Fruit fly (Drosophila melanogaster): ENCODE data around the gene CG14556.

Gene CG14556

DNA sequence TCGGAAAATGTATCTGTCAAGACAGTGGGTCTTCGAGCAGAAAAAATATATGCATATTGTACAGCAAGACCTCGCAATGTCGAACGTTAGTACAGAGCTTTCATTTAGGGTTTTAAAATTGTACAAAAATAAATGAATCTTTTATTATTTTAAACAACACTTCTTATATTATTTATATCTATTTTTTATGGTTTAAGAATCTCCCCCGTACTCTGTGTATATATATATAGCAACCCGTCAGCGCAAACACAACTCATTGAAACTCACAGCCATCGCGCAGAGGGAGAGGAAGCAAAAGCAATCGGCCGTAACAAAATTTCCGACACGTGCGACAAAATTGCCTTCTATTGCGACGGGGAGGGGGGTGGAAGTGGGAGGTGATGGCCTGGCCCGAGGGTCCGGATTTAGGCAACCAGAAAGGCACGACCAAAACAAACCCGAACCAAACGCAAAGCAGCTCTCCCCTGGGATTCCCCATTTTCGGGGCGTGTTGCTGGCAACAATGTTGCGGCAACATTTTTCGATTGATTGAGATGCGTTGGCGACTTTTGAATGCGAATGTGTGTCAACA is 20.4 kb upstream of the CG14556 start (continued):
- TF ChIP-seq CG9817 (tag; optimal IDR thresholded peaks at IDR 0.05), result peak; percentile 47
- TF ChIP-seq CG14050 (GFP tag; IDR thresholded peaks at IDR 0.05), result peak; percentile 73
- TF ChIP-seq kni (GFP tag; optimal IDR thresholded peaks at IDR 0.05), result peak; percentile 11
- TF ChIP-seq CG15601 (tag; optimal IDR thresholded peaks at IDR 0.05), result no peak
- TF ChIP-seq CrebB (tag; optimal IDR thresholded peaks at IDR 0.05), result no peak
- TF ChIP-seq CG15073 (GFP tag; optimal IDR thresholded peaks at IDR 0.05), result no peak
- TF ChIP-seq Bteb2 (GFP tag; optimal IDR thresholded peaks at IDR 0.05), result no peak
- no peak for TF ChIP-seq dmrt11E (tag; optimal IDR thresholded peaks at IDR 0.05)
- TF ChIP-seq Hr51 (GFP tag; optimal IDR thresholded peaks at IDR 0.05), result peak in 1 of 2 experiments; percentile 62
- TF ChIP-seq CG9876 (GFP tag; optimal IDR thresholded peaks at IDR 0.05), result no peak
- TF ChIP-seq Dad (GFP tag; optimal IDR thresholded peaks at IDR 0.05), result no peak
- TF ChIP-seq CG10209 (GFP tag; optimal IDR thresholded peaks at IDR 0.05), result peak; percentile 52
- TF ChIP-seq tgo (GFP tag; IDR thresholded peaks at IDR 0.05), result peak; percentile 86
- no peak for TF ChIP-seq CG7745 (tag; optimal IDR thresholded peaks at IDR 0.05)
- TF ChIP-seq dati (GFP tag; IDR thresholded peaks at IDR 0.05), result 0 out of 2 replicates have a peak, but pooled peaks have one; percentile 26
- TF ChIP-seq Opbp (GFP tag; IDR thresholded peaks at IDR 0.05; ENCODE audit: partially characterized antibody), result no peak
- no peak for TF ChIP-seq BEAF-32 (GFP tag; optimal IDR thresholded peaks at IDR 0.05)
- TF ChIP-seq CG18599 (GFP tag; optimal IDR thresholded peaks at IDR 0.05), result peak; percentile 90
- peak; percentile 30 for TF ChIP-seq CG18476 (GFP tag; optimal IDR thresholded peaks at IDR 0.05)
- no peak for TF ChIP-seq CG13123 (GFP tag; optimal IDR thresholded peaks at IDR 0.05)
- no peak; the same call in 1 of the 2 replicates for TF ChIP-seq dan (GFP tag; IDR thresholded peaks at IDR 0.05)
- no peak for TF ChIP-seq CG2875 (GFP tag; optimal IDR thresholded peaks at IDR 0.05)
- TF ChIP-seq Deaf1 (tag; optimal IDR thresholded peaks at IDR 0.05), result peak; percentile 57
- TF ChIP-seq NFAT (GFP tag; IDR thresholded peaks at IDR 0.05), result peak; percentile 66
- peak; percentile 45; the same call in 1 of the 2 replicates for TF ChIP-seq seq (GFP tag; IDR thresholded peaks at IDR 0.05)
- TF ChIP-seq cad (GFP tag; optimal IDR thresholded peaks at IDR 0.05), result no peak
- TF ChIP-seq lov (optimal IDR thresholded peaks at IDR 0.05), result no peak
- no peak for TF ChIP-seq lov (GFP tag; IDR thresholded peaks at IDR 0.05)
- no peak for TF ChIP-seq Antp (GFP tag; optimal IDR thresholded peaks at IDR 0.05)
- peak; percentile 34 for TF ChIP-seq CG13775 (GFP tag; optimal IDR thresholded peaks at IDR 0.05)
- peak; percentile 45 for TF ChIP-seq NfI (GFP tag; optimal IDR thresholded peaks at IDR 0.05)
- TF ChIP-seq toy (GFP tag; IDR thresholded peaks at IDR 0.05), result 0 out of 2 replicates have a peak, but pooled peaks have one; percentile 28
- TF ChIP-seq CG12071 (GFP tag; optimal IDR thresholded peaks at IDR 0.05), result peak; percentile 52
- TF ChIP-seq CG4424 (GFP tag; optimal IDR thresholded peaks at IDR 0.05), result peak; percentile 35
- TF ChIP-seq Ssrp (tag; optimal IDR thresholded peaks at IDR 0.05), result peak; percentile 11
- TF ChIP-seq Meics (GFP tag; optimal IDR thresholded peaks at IDR 0.05), result peak; percentile 83
- no peak for TF ChIP-seq Mad (GFP tag; optimal IDR thresholded peaks at IDR 0.05)
- TF ChIP-seq eve (GFP tag; optimal IDR thresholded peaks at IDR 0.05), result no peak
- TF ChIP-seq lilli (GFP tag; optimal IDR thresholded peaks at IDR 0.05), result peak; percentile 32
- TF ChIP-seq Fer1 (GFP tag; optimal IDR thresholded peaks at IDR 0.05), result peak; percentile 89
- TF ChIP-seq CkIIα-i1 (GFP tag; IDR thresholded peaks at IDR 0.05), result no peak
- no peak for TF ChIP-seq Sry-δ (GFP tag; optimal IDR thresholded peaks at IDR 0.05)
- TF ChIP-seq CG10654 (GFP tag; optimal IDR thresholded peaks at IDR 0.05), result peak; percentile 49
- TF ChIP-seq CG1792 (GFP tag; optimal IDR thresholded peaks at IDR 0.05), result no peak
- TF ChIP-seq grn (GFP tag; optimal IDR thresholded peaks at IDR 0.05), result no peak
- peak; percentile 35 for TF ChIP-seq D19A (tag; optimal IDR thresholded peaks at IDR 0.05)
- TF ChIP-seq ase (GFP tag; IDR thresholded peaks at IDR 0.05), result peak; percentile 79
- TF ChIP-seq al (GFP tag; IDR thresholded peaks at IDR 0.05), result peak; percentile 61
- no peak for TF ChIP-seq CG1529 (GFP tag; optimal IDR thresholded peaks at IDR 0.05)
- TF ChIP-seq Awh (GFP tag; IDR thresholded peaks at IDR 0.05), result peak; percentile 59; the same call in 1 of the 2 replicates
- peak; percentile 13 to 46 for TF ChIP-seq dpn (GFP tag; optimal IDR thresholded peaks at IDR 0.05)

All from whole organism, embryonic.